Worm (Caenorhabditis elegans): Measurements from ENCODE around the gene F54G2.1.

DNA sequence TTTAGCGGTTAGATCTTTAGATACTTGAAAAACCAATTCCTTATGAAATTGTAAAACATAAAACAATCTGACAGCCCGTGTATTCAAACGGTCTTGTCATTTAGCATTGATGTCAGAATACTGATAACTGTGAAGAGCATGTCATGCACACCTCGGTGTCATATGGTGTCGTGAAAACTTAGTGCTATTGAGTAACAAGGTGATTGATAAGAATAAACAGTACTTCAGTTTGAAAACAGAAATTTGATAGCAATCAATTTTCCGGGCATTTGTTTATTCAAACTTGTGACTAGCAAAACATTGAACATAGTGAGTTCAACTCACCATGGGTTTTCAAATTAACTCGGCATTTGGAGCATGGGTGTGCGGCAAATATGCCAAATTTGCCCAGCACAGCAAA is 31.1 kb upstream of the F54G2.1 start:
- TF ChIP-seq fkh-10 (GFP tag; optimal IDR thresholded peaks at IDR 0.05) (no peak), dmd-4 (tag; optimal IDR thresholded peaks at IDR 0.05; ENCODE audit: borderline replicate concordance) (no peak), F13H6.1 (tag; optimal IDR thresholded peaks at IDR 0.05) (no peak), ceh-34 (tag; optimal IDR thresholded peaks at IDR 0.05) (no peak), fax-1 (tag; optimal IDR thresholded peaks at IDR 0.05) (no peak), unc-42 (tag; optimal IDR thresholded peaks at IDR 0.05) (no peak), ceh-9 (tag; optimal IDR thresholded peaks at IDR 0.05) (no peak)

All from whole organism, late embryonic.